Worm (Caenorhabditis elegans): Measurements from ENCODE around the gene dsl-1.

DNA sequence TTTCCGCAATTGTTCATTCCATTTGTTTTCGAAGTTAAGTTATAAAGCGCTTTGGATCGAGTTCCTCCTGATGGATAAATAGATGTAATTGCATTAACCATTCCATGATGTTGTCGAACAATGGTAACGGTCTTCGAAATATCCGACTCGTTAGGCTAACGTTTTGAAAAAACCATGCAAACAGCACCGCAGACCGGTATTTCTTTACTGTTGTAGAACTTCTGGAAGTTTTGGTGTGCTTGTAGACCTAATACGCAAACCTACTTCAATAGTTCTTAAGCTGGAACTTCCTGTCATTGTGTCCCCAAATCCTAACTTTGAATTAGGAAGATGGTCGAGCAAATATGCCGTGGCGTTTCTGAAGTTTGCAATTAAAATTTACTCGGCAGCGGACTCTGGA is 37.4 kb upstream of the dsl-1 start, which contains the start of gene F38A1.9:
- TF ChIP-seq lin-15B (tag; optimal IDR thresholded peaks at IDR 0.05) (no peak), unc-62 (GFP tag; optimal IDR thresholded peaks at IDR 0.05) (no peak)

All from whole organism, L3 larva.